Worm (Caenorhabditis elegans) whole organism, L4/young adult: ENCODE measurements around the gene C54F6.6.

Experiments
- W03F9.2 ChIP-seq: fragments of 150-350 bp; optimal IDR thresholded peaks from 2 replicates; lab custom pipeline; 2014; ENCODE audit warnings: missing biosample characterization, missing genetic modification characterization
- dao-5 ChIP-seq: sonication (generic microtip); optimal IDR thresholded peaks from 2 replicates; lab custom pipeline; 2016; ENCODE audit warnings: missing genotype, missing genetic modification characterization, moderate library complexity, missing compliant biosample characterization
- him-1 ChIP-seq: sonication (generic microtip); optimal IDR thresholded peaks from 2 replicates; lab custom pipeline; 2016; ENCODE audit warnings: missing genotype, missing genetic modification reagents, missing genetic modification characterization, missing compliant biosample characterization

The C54F6.6 gene

ce11 chrV:7514939-7515338 lies 8.6 kb upstream of the C54F6.6 start, which contains the start of gene srb-18:
Gene srb-18 (plus strand): TSS chrV:7515239.
- TF ChIP-seq W03F9.2 (tag; lab: Kevin White, UChicago) (no peak), him-1 (tag; lab: Kevin White, UChicago) (no peak), dao-5 (tag; lab: Kevin White, UChicago) (no peak)

- TF ChIP-seq dao-5 (tag; lab: Kevin White, UChicago), result no peak
Observed at ce11 chrV:7520077-7520476, 3.4 kb upstream of the C54F6.6 start, which contains the start of gene srb-19. Gene srb-19 (minus strand): TSS chrV:7520177.

ce11 chrV:7521304-7521703 lies 2.2 kb upstream of the C54F6.6 start:
- TF ChIP-seq him-1 (tag; lab: Kevin White, UChicago) (no peak), dao-5 (tag; lab: Kevin White, UChicago) (no peak), W03F9.2 (tag; lab: Kevin White, UChicago) (no peak)

- TF ChIP-seq W03F9.2 (tag; lab: Kevin White, UChicago), result no peak
- TF ChIP-seq him-1 (tag; lab: Kevin White, UChicago), result no peak
- TF ChIP-seq dao-5 (tag; lab: Kevin White, UChicago), result no peak
Observed at ce11 chrV:7522279-7522678, 1.2 kb upstream of the C54F6.6 start, which contains the start of gene C54F6.15. Gene C54F6.15 (minus strand): TSS chrV:7522379.

ce11 chrV:7524447-7524846 lies 955 bp downstream of the C54F6.6 start, which contains the start of gene C54F6.20:
Gene C54F6.20 (plus strand): TSS chrV:7524747.
- TF ChIP-seq dao-5 (tag; lab: Kevin White, UChicago), result no peak
- no peak for TF ChIP-seq W03F9.2 (tag; lab: Kevin White, UChicago)
- TF ChIP-seq him-1 (tag; lab: Kevin White, UChicago), result no peak

- TF ChIP-seq dao-5 (tag; lab: Kevin White, UChicago) (no peak), W03F9.2 (tag; lab: Kevin White, UChicago) (no peak), him-1 (tag; lab: Kevin White, UChicago) (no peak)
Observed at ce11 chrV:7525695-7526094, 2.2 kb downstream of the C54F6.6 start, which contains the start of gene C54F6.18. Gene C54F6.18 (plus strand): TSS chrV:7525995.

ce11 chrV:7527153-7527552 lies 3.7 kb downstream of the C54F6.6 start, which contains the start of gene C54F6.17:
Gene C54F6.17 (plus strand): TSS chrV:7527453.
- no peak for TF ChIP-seq dao-5 (tag; lab: Kevin White, UChicago)
- no peak for TF ChIP-seq him-1 (tag; lab: Kevin White, UChicago)
- TF ChIP-seq W03F9.2 (tag; lab: Kevin White, UChicago), result no peak

ce11 chrV:7528816-7529215 lies 5.3 kb downstream of the C54F6.6 start, which contains the start of gene C54F6.5:
Gene C54F6.5 (plus strand): TSS chrV:7529116.
- TF ChIP-seq him-1 (tag; lab: Kevin White, UChicago) (no peak), W03F9.2 (tag; lab: Kevin White, UChicago) (no peak), dao-5 (tag; lab: Kevin White, UChicago) (no peak)

- TF ChIP-seq him-1 (tag; lab: Kevin White, UChicago) (no peak), dao-5 (tag; lab: Kevin White, UChicago) (no peak), W03F9.2 (tag; lab: Kevin White, UChicago) (no peak)
Observed at ce11 chrV:7529840-7530239, 6.3 kb downstream of the C54F6.6 start, which contains the start of gene swt-2. Gene swt-2 (plus strand): TSS chrV:7530140.

ce11 chrV:7532947-7533346 lies 9.5 kb downstream of the C54F6.6 start, which contains the start of gene C54F6.3:
Gene C54F6.3 (plus strand): TSS chrV:7533247.
- TF ChIP-seq W03F9.2 (tag; lab: Kevin White, UChicago) (no peak), him-1 (tag; lab: Kevin White, UChicago) (no peak), dao-5 (tag; lab: Kevin White, UChicago) (no peak)

- no peak for TF ChIP-seq W03F9.2 (tag; lab: Kevin White, UChicago)
Observed at ce11 chrV:7538018-7538417, 14.5 kb downstream of the C54F6.6 start, which contains the start of gene C54F6.12. Gene C54F6.12 (minus strand): TSS chrV:7538118.

- no peak for TF ChIP-seq dao-5 (tag; lab: Kevin White, UChicago)
- TF ChIP-seq W03F9.2 (tag; lab: Kevin White, UChicago), result no peak
Observed at ce11 chrV:7539015-7539414, 15.5 kb downstream of the C54F6.6 start, which contains the start of gene srh-268. Gene srh-268 (plus strand): TSS chrV:7539315.

- TF ChIP-seq dao-5 (tag; lab: Kevin White, UChicago), result no peak
- TF ChIP-seq him-1 (tag; lab: Kevin White, UChicago), result no peak
- TF ChIP-seq W03F9.2 (tag; lab: Kevin White, UChicago), result no peak
Observed at ce11 chrV:7543728-7544127, 20.2 kb downstream of the C54F6.6 start.

ce11 chrV:7545187-7545586 lies 21.7 kb downstream of the C54F6.6 start, which contains the start of the genes C54F6.19 and nhx-3:
Gene C54F6.19 (plus strand): TSS chrV:7545487.
Gene nhx-3 (minus strand): TSS chrV:7545523.
- TF ChIP-seq him-1 (tag; lab: Kevin White, UChicago) (no peak), W03F9.2 (tag; lab: Kevin White, UChicago) (no peak), dao-5 (tag; lab: Kevin White, UChicago) (no peak)
